Fruit fly (Drosophila melanogaster) whole organism, pupa: ENCODE results near the gene CG10208.

Experiments used
- CG10348 ChIP-seq: fragments of 200-800 bp; sonication (Bioruptor generic); IDR thresholded peaks from 2 replicates; pipeline ENCODE4 v1.3.6; 2022; ENCODE audit warnings: missing biosample characterization, missing genetic modification characterization
- CG12605 ChIP-seq: fragments of 200-800 bp; sonication (Bioruptor generic); IDR thresholded peaks from 2 replicates; pipeline ENCODE4 v1.3.6; 2022; ENCODE audit warnings: missing biosample characterization, missing genetic modification characterization
- CG13204 ChIP-seq: fragments of 200-800 bp; sonication (Bioruptor generic); optimal IDR thresholded peaks from 2 replicates; lab custom pipeline; 2018; ENCODE audit warnings: missing biosample characterization, mild to moderate bottlenecking, missing genetic modification characterization, moderate library complexity
- CG14655 ChIP-seq: fragments of 200-800 bp; sonication (Bioruptor generic); optimal IDR thresholded peaks from 3 replicates; lab custom pipeline; 2017; ENCODE audit warnings: mild to moderate bottlenecking, missing biosample characterization, missing genetic modification reagents, missing genetic modification characterization
- CG15710 ChIP-seq: fragments of 200-800 bp; sonication (Bioruptor generic); optimal IDR thresholded peaks from 2 replicates; lab custom pipeline; 2018; ENCODE audit warnings: missing biosample characterization, mild to moderate bottlenecking, missing genetic modification characterization, moderate library complexity
- CG17806 ChIP-seq: fragments of 200-800 bp; sonication (Bioruptor generic); optimal IDR thresholded peaks from 2 replicates; lab custom pipeline; 2018; ENCODE audit warnings: missing biosample characterization, mild to moderate bottlenecking, missing genetic modification characterization, moderate library complexity
- CG32121 ChIP-seq: fragments of 200-800 bp; sonication (Bioruptor generic); IDR thresholded peaks from 2 replicates; pipeline ENCODE4 v1.3.6; 2022; ENCODE audit warnings: missing biosample characterization, missing genetic modification characterization
- CG34367 ChIP-seq: fragments of 200-800 bp; sonication (Bioruptor generic); optimal IDR thresholded peaks from 2 replicates; lab custom pipeline; 2018; ENCODE audit warnings: missing biosample characterization, mild to moderate bottlenecking, missing genetic modification characterization
- CG4496 ChIP-seq: fragments of 200-800 bp; sonication (Bioruptor generic); IDR thresholded peaks from 3 replicates; pipeline ENCODE4 v1.3.6; 2022; ENCODE audit warnings: missing biosample characterization, missing genetic modification characterization
- CG8159 ChIP-seq: fragments of 200-800 bp; sonication (Bioruptor generic); optimal IDR thresholded peaks from 3 replicates; lab custom pipeline; 2018; ENCODE audit warnings: missing biosample characterization, mild to moderate bottlenecking, missing genetic modification characterization, moderate library complexity
- CG8301 ChIP-seq: fragments of 200-800 bp; sonication (Bioruptor generic); optimal IDR thresholded peaks from 2 replicates; lab custom pipeline; 2018; ENCODE audit warnings: missing biosample characterization, mild to moderate bottlenecking, missing genetic modification characterization
- CG9948 ChIP-seq: fragments of 200-800 bp; sonication (Bioruptor generic); optimal IDR thresholded peaks from 2 replicates; lab custom pipeline; 2018; ENCODE audit warnings: missing biosample characterization, mild to moderate bottlenecking, missing genetic modification characterization, moderate library complexity
- D1 ChIP-seq: fragments of 200-800 bp; sonication (Bioruptor generic); optimal IDR thresholded peaks from 2 replicates; lab custom pipeline; 2018; ENCODE audit warnings: missing biosample characterization, mild to moderate bottlenecking, missing genetic modification characterization, moderate library complexity
- EcR ChIP-seq: fragments of 200-800 bp; sonication (Bioruptor generic); optimal IDR thresholded peaks from 3 replicates; lab custom pipeline; 2019; ENCODE audit warnings: missing biosample characterization, missing genetic modification characterization, mild to moderate bottlenecking, moderate library complexity, missing genetic modification reagents
- Ets98B ChIP-seq: fragments of 200-800 bp; sonication (Bioruptor generic); IDR thresholded peaks from 2 replicates; pipeline ENCODE4 v1.3.6; 2022; ENCODE audit warnings: missing biosample characterization, missing genetic modification characterization
- Pif1A ChIP-seq: fragments of 200-800 bp; sonication (Bioruptor generic); optimal IDR thresholded peaks from 3 replicates; lab custom pipeline; 2016; ENCODE audit warnings: missing biosample characterization, missing genetic modification characterization
- Pif1B ChIP-seq: fragments of 200-800 bp; sonication (Bioruptor generic); optimal IDR thresholded peaks from 3 replicates; lab custom pipeline; 2016; ENCODE audit warnings: missing biosample characterization, missing genetic modification characterization
- Snoo ChIP-seq: fragments of 200-800 bp; sonication (Bioruptor generic); optimal IDR thresholded peaks from 3 replicates; lab custom pipeline; 2017; ENCODE audit warnings: missing biosample characterization, mild to moderate bottlenecking, missing genetic modification characterization, inconsistent platforms
- fd96Ca ChIP-seq: fragments of 200-800 bp; sonication (Bioruptor generic); IDR thresholded peaks from 3 replicates; pipeline ENCODE4 v1.3.6; 2022; ENCODE audit warnings: missing biosample characterization, missing genetic modification characterization
- gl ChIP-seq: fragments of 200-800 bp; sonication (Bioruptor generic); optimal IDR thresholded peaks from 2 replicates; lab custom pipeline; 2018; ENCODE audit warnings: missing biosample characterization, mild to moderate bottlenecking, missing genetic modification characterization
- rn ChIP-seq: fragments of 200-800 bp; sonication (Bioruptor generic); IDR thresholded peaks from 2 replicates; pipeline ENCODE4 v1.3.6; 2022; ENCODE audit warnings: missing biosample characterization, missing genetic modification characterization

CG10208 gene

dm6 chr3R:23729632-23730471 lies 44.1 kb downstream of the CG10208 start:
- TF ChIP-seq CG12605 (GFP tag; lab: Robert Waterston, UW) (peak; percentile 62), CG32121 (GFP tag; lab: Robert Waterston, UW) (peak; percentile 57), gl (tag; lab: Kevin White, UChicago) (peak; percentile 38), CG8159 (tag; lab: Kevin White, UChicago) (peak; percentile 21), fd96Ca (peak; percentile 51; the same call in 2 of the 3 replicates), D1 (tag; lab: Kevin White, UChicago) (no peak), CG9948 (no peak), Pif1A (GFP tag; lab: Kevin White, UChicago) (no peak), CG4496 (GFP tag; lab: Robert Waterston, UW) (peak; percentile 84), CG34367 (tag; lab: Kevin White, UChicago) (no peak), Pif1B (GFP tag; lab: Kevin White, UChicago) (no peak), CG10348 (GFP tag; lab: Robert Waterston, UW) (no peak), Ets98B (GFP tag; lab: Robert Waterston, UW) (peak; percentile 61), rn (GFP tag; lab: Robert Waterston, UW) (no peak), EcR (peak; percentile 54), CG17806 (tag; lab: Kevin White, UChicago) (no peak), CG13204 (GFP tag; lab: Kevin White, UChicago) (peak; percentile 54), CG14655 (GFP tag; lab: Kevin White, UChicago) (peak; percentile 45), CG15710 (tag; lab: Kevin White, UChicago) (peak; percentile 6), Snoo (tag; lab: Kevin White, UChicago) (peak; percentile 40), CG8301 (tag; lab: Kevin White, UChicago) (peak; percentile 39)
- TF ChIP-seq, all 21 proteins: peak for 13

DNA sequence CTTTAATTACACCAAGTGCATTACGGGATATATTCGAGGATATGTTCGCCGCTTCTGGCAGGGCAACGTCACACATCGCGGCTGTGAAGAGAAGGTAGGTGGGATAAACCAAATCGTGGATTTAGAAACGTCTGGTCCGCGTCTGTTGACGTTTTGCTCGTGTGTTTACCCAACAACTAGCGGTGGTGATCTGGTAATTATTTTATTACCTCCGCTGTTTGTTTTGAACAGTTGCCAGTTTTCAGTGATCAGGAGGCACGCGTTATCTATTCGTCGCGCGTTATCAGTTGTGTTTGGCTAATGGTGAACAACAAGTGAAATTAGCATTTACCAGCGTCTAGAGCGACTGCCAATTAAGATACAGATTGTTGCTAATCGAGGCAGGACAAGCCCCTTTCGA lies 44.9 kb downstream of the CG10208 start:
- TF ChIP-seq CG12605 (GFP tag; lab: Robert Waterston, UW) (no peak), CG17806 (tag; lab: Kevin White, UChicago) (no peak), fd96Ca (no peak), CG13204 (GFP tag; lab: Kevin White, UChicago) (no peak), CG8159 (tag; lab: Kevin White, UChicago) (no peak)

- peak; percentile 85 for TF ChIP-seq CG12605 (GFP tag; lab: Robert Waterston, UW)
- TF ChIP-seq CG13204 (GFP tag; lab: Kevin White, UChicago), result peak; percentile 62
- TF ChIP-seq CG14655 (GFP tag; lab: Kevin White, UChicago), result peak; percentile 23
- no peak for TF ChIP-seq CG34367 (tag; lab: Kevin White, UChicago)
- TF ChIP-seq rn (GFP tag; lab: Robert Waterston, UW), result no peak
- no peak for TF ChIP-seq CG10348 (GFP tag; lab: Robert Waterston, UW)
- no peak for TF ChIP-seq EcR
- TF ChIP-seq gl (tag; lab: Kevin White, UChicago), result peak; percentile 62
- peak; percentile 71; the same call in 1 of the 2 replicates for TF ChIP-seq Ets98B (GFP tag; lab: Robert Waterston, UW)
- TF ChIP-seq CG4496 (GFP tag; lab: Robert Waterston, UW), result peak; percentile 76; the same call in 2 of the 3 replicates
- TF ChIP-seq Snoo (tag; lab: Kevin White, UChicago), result no peak
- TF ChIP-seq fd96Ca, result 0 out of 3 replicates have a peak, but pooled peaks have one; percentile 25
- peak; percentile 7 for TF ChIP-seq CG9948
- TF ChIP-seq D1 (tag; lab: Kevin White, UChicago), result no peak
- peak; percentile 57 for TF ChIP-seq Pif1A (GFP tag; lab: Kevin White, UChicago)
- no peak for TF ChIP-seq CG17806 (tag; lab: Kevin White, UChicago)
- no peak for TF ChIP-seq CG8301 (tag; lab: Kevin White, UChicago)
- peak; percentile 44 for TF ChIP-seq Pif1B (GFP tag; lab: Kevin White, UChicago)
- TF ChIP-seq CG32121 (GFP tag; lab: Robert Waterston, UW), result peak; percentile 28; the same call in 1 of the 2 replicates
- peak; percentile 49 for TF ChIP-seq CG8159 (tag; lab: Kevin White, UChicago)
- TF ChIP-seq CG15710 (tag; lab: Kevin White, UChicago), result peak; percentile 52
Observed at dm6 chr3R:23728086-23728485, 45.8 kb downstream of the CG10208 start.

dm6 chr3R:23727657-23728056 lies 46.3 kb downstream of the CG10208 start:
- TF ChIP-seq CG34367 (tag; lab: Kevin White, UChicago), result no peak
- no peak for TF ChIP-seq CG17806 (tag; lab: Kevin White, UChicago)
- no peak for TF ChIP-seq CG8301 (tag; lab: Kevin White, UChicago)
- TF ChIP-seq CG14655 (GFP tag; lab: Kevin White, UChicago), result no peak
- TF ChIP-seq CG4496 (GFP tag; lab: Robert Waterston, UW), result no peak
- no peak for TF ChIP-seq CG12605 (GFP tag; lab: Robert Waterston, UW)
- no peak for TF ChIP-seq D1 (tag; lab: Kevin White, UChicago)
- no peak for TF ChIP-seq Ets98B (GFP tag; lab: Robert Waterston, UW)
- TF ChIP-seq CG13204 (GFP tag; lab: Kevin White, UChicago), result no peak
- no peak for TF ChIP-seq CG32121 (GFP tag; lab: Robert Waterston, UW)
- no peak for TF ChIP-seq gl (tag; lab: Kevin White, UChicago)
- TF ChIP-seq Pif1A (GFP tag; lab: Kevin White, UChicago), result no peak
- no peak for TF ChIP-seq CG10348 (GFP tag; lab: Robert Waterston, UW)
- TF ChIP-seq CG9948, result no peak
- TF ChIP-seq Pif1B (GFP tag; lab: Kevin White, UChicago), result no peak
- TF ChIP-seq CG15710 (tag; lab: Kevin White, UChicago), result no peak
- TF ChIP-seq fd96Ca, result no peak

DNA sequence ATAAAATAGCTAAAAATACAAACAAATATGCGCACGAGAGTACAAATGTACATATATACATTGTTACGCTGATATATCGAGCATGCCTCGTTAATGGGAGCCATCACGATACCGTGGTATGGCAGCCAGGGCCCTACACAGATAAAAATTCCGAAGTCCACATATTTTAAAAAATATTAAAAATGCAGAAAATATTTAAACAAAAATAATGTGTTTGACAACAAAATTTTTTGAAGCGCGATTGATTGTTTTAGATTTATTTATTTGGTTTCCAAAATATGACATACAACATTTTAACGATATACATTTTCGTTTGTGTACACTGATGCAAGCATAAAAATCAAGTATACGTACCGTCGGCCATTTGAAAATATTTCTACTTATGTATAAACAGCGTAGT lies 47.2 kb downstream of the CG10208 start:
- peak; percentile 69 for TF ChIP-seq CG8159 (tag; lab: Kevin White, UChicago)
- peak; percentile 70 for TF ChIP-seq CG8301 (tag; lab: Kevin White, UChicago)
- 0 out of 3 replicates have a peak, but pooled peaks have one; percentile 50 for TF ChIP-seq fd96Ca
- peak; percentile 40 for TF ChIP-seq Snoo (tag; lab: Kevin White, UChicago)
- TF ChIP-seq CG32121 (GFP tag; lab: Robert Waterston, UW), result peak; percentile 84
- peak; percentile 63 for TF ChIP-seq CG9948
- TF ChIP-seq CG12605 (GFP tag; lab: Robert Waterston, UW), result peak; percentile 67
- TF ChIP-seq CG14655 (GFP tag; lab: Kevin White, UChicago), result peak; percentile 67
- peak; percentile 75 for TF ChIP-seq Ets98B (GFP tag; lab: Robert Waterston, UW)
- peak; percentile 45 for TF ChIP-seq Pif1B (GFP tag; lab: Kevin White, UChicago)
- no peak for TF ChIP-seq CG10348 (GFP tag; lab: Robert Waterston, UW)
- TF ChIP-seq Pif1A (GFP tag; lab: Kevin White, UChicago), result peak; percentile 63
- no peak for TF ChIP-seq EcR
- TF ChIP-seq CG17806 (tag; lab: Kevin White, UChicago), result peak; percentile 34
- TF ChIP-seq CG13204 (GFP tag; lab: Kevin White, UChicago), result no peak
- TF ChIP-seq CG34367 (tag; lab: Kevin White, UChicago), result peak; percentile 27
- TF ChIP-seq rn (GFP tag; lab: Robert Waterston, UW), result peak; percentile 33; the same call in 1 of the 2 replicates
- TF ChIP-seq D1 (tag; lab: Kevin White, UChicago), result no peak
- peak; percentile 83 for TF ChIP-seq CG4496 (GFP tag; lab: Robert Waterston, UW)
- peak; percentile 60 for TF ChIP-seq CG15710 (tag; lab: Kevin White, UChicago)
- TF ChIP-seq, all 21 proteins: peak for 16
